Fruit fly (Drosophila melanogaster): ENCODE data around the gene CG9932.

Gene CG9932

dm6 chr2L:13069632-13070279 is 9.8 kb upstream of the CG9932 start:
- TF ChIP-seq CG17801 (GFP tag; optimal IDR thresholded peaks at IDR 0.05; ENCODE audit: partially characterized antibody) = no peak

DNA sequence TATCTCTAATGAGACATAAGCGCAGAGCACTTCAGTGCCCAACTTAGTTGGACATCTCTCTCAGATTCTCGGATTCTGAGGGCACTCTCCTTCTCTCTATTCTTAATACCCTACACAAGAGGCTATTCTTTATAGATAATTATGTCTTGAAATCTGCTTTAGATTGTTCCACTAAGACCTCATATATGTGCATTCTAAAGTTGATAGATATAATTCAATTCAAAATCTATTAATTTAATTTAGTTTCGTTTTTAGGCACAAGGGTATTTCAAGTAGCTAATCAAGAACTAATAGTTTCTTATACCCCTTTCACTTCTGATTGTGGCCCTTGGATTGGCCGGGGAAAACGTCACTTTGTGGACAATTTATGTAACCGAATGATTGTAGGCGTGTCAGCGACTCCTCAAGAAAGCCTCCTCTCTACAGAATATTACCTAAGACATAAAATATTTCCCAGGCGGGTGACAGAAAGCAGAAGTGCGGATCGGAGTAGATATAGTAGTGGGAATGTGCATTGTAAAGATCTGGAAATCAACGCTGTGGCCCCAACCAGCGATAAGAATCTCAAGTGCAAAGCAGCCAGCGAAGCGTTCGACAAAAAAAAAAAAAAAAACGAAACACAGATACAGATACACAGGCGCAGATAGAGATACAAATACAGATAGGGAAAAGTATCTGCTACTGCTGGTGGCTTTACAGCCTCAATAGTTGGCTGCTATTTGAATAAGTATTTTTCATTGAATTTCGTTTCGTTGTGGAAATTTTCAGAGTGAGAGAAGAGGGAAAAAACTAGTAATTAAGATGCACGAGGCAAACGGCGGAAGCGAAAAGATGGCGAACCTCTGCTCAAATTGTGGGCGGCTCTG is 8.8 kb upstream of the CG9932 start:
- TF ChIP-seq CG17801 (GFP tag; optimal IDR thresholded peaks at IDR 0.05; ENCODE audit: partially characterized antibody) = no peak

dm6 chr2L:13065916-13066315 is 6.0 kb upstream of the CG9932 start:
- no peak for TF ChIP-seq CG17801 (GFP tag; optimal IDR thresholded peaks at IDR 0.05; ENCODE audit: partially characterized antibody)

- no peak for TF ChIP-seq CG17801 (GFP tag; optimal IDR thresholded peaks at IDR 0.05; ENCODE audit: partially characterized antibody)
Observed at dm6 chr2L:13056022-13056421, 3.9 kb downstream of the CG9932 start.

DNA sequence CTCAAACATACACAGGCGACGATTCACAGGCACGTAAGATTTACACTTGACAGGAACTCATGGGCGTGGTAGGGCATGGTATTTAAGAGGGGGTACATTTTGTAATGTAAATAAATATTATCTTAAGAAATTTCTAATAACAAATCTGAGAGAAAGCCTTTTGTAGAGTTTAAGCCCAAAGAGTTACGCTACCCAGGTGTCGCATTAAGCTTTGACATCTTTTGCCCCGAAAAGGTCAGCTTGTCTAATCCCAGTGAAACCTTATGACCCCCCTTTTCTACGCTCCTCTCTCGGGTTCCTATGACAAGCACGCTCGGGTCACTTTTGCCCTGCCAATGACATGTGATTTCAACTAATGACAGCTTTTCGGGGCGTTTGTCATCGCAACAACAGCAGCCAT is 10.8 kb downstream of the CG9932 start:
- no peak for TF ChIP-seq CG17801 (GFP tag; optimal IDR thresholded peaks at IDR 0.05; ENCODE audit: partially characterized antibody)

DNA sequence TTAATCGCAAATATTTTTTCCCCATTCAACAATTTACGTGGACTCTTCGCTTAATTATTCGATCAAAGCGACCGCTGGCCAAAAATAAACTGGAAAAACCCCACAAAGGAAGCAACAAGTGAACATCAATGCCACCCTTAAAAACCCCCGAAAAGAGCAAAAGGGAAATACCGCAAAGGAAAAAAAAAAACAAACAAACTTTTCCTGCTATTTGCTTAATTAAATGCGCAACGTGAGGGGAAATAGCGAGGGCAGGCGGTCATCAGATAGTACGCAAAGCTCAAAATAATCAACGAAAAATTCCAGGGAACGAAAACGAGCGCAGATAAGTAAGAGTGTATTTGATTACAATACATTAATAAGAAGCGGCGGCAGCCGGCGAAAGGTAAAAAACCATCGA is 14.0 kb downstream of the CG9932 start:
- no peak for TF ChIP-seq CG17801 (GFP tag; optimal IDR thresholded peaks at IDR 0.05; ENCODE audit: partially characterized antibody)

- no peak for TF ChIP-seq CG17801 (GFP tag; optimal IDR thresholded peaks at IDR 0.05; ENCODE audit: partially characterized antibody)
Observed at dm6 chr2L:13044135-13044534, 15.8 kb downstream of the CG9932 start.

dm6 chr2L:13042405-13042804 is 17.5 kb downstream of the CG9932 start:
- no peak for TF ChIP-seq CG17801 (GFP tag; optimal IDR thresholded peaks at IDR 0.05; ENCODE audit: partially characterized antibody)

DNA sequence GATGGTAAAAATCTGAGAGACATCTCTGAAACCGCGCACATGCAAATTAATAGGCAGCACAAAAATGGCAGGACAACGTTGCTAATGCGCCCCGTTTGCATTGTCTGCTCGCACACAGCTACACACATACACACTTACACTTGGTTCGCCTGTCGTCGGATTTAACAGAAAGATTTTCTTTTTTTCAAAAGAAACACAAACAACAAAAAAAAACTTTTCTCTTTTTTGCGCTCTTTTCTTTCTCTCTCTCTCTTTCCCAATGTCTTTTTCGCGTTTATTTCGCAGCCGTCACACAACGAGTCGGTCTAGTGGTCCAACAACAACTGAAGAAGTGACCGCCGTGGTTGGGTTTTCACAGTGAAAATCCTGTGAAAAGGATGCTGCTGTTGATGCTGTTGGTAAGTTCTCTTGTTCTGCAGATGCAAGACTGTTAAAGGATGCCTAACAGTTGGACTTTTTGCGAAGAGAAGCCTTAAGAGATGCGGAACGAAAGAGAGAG is 24.2 kb downstream of the CG9932 start:
- no peak for TF ChIP-seq CG17801 (GFP tag; optimal IDR thresholded peaks at IDR 0.05; ENCODE audit: partially characterized antibody)

DNA sequence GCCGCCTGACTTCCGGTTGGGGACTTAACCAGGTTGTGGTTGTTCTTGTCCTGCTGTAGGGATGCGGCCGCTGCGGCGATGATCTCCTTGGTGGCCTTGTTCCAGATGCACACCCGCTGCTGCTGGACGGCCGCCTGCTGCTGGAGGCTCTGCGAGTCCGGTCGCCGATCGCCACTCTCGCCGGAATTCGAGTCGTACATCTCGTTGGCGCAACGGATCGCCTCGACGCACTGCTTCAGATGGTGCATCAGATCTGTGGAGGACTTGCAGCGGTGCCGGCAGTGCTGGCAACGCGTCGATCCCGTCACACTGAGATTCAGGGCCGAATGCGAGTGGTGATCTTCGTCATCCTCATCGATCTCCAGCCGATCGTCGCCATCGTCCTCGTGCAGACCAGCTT is 31.0 kb downstream of the CG9932 start:
- TF ChIP-seq CG17801 (GFP tag; optimal IDR thresholded peaks at IDR 0.05; ENCODE audit: partially characterized antibody) = no peak

DNA sequence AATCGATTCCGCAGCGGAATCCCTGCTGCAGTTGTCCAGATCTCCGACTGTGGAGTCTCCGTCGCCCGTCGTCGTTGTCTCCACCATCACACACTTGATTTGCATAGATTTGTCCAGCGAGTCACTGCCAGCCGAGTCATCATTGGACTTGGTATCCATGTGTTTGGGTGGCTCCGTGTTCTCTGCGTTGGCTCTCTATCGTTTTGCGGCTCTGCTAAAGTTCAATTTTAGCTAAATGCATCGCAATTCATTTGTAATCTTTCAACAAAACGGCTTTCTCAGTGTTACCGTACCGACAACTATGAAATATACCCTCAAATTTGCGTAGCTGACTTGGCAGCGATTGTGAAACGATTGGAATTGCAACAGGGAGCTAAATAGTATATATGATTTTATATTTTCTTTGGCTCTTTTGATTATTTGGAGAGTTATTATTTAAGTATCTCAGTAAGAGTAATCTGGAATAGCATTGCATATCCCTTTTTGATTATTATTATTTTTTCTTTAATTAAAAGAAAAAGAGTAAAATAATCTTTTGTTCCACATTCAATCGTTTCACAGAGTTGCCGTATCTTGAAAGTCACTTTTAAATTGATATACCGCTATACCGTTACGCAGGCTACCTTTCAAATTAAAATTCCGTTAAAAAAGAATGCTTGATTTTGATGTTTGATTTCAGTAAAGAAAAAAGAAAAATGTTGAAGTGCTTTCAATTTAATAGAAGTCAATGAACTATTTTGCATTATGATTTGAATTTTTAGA is 38.7 kb downstream of the CG9932 start, which contains the start of gene CG9933:
Gene CG9933 (minus strand): TSS at position 293 of the 762 bp plus-strand sequence.
- TF ChIP-seq CG17801 (GFP tag; optimal IDR thresholded peaks at IDR 0.05; ENCODE audit: partially characterized antibody) = no peak

DNA sequence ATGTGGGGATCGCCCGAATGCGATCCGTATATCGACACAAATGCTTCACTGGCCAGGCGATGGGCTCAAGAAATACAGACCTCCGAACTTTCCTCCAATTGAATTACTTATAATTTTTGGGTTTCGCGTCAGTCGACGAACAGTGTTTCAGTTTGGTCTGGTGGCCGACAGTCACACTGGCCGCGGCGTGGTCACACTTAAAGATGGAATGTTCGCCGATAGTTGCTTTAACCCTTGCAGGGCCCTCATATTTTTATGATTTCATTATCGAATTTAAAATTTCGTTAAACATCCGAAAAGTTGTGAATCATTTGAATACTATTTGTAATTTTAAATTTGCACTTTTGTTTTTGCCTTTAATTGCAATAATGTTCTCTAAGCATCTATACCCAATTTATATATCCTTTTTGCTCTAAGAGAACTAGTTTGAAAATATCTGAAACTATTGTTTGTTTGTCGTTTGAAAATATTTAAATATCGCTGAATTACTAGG is 40.9 kb downstream of the CG9932 start, which contains the start of gene Ube4B:
Gene Ube4B (minus strand): TSS at position 443 of the 493 bp plus-strand sequence.
- peak; percentile 33 for TF ChIP-seq CG17801 (GFP tag; optimal IDR thresholded peaks at IDR 0.05; ENCODE audit: partially characterized antibody)

dm6 chr2L:13014038-13014790 is 45.7 kb downstream of the CG9932 start:
- TF ChIP-seq CG17801 (GFP tag; optimal IDR thresholded peaks at IDR 0.05; ENCODE audit: partially characterized antibody) = no peak

DNA sequence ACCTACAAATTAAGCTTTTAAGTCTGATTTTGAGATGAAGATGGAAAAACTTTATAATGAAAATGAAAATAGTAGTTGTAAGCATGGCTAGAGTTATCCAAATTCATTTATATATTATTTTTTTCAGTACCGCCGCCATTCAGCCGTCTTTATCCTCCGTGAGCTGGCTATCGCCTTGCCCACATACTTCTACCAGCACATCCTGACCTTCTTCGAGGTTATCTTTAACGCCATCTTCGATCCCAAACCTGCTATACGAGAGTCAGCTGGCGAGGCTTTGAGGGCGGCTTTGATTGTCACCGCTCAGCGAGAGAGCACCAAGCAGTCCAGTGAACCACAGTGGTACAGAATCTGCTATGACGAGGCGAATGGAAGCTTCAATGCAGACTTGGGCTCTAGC is 54.6 kb downstream of the CG9932 start:
- TF ChIP-seq CG17801 (GFP tag; optimal IDR thresholded peaks at IDR 0.05; ENCODE audit: partially characterized antibody) = no peak

Measured in ovary, adult (tissue).